Worm (Caenorhabditis elegans) whole organism, late embryonic: ENCODE measurements around the gene C06B3.6.

Source experiments
- ama-1 ChIP-seq: fragments of 150-350 bp; optimal IDR thresholded peaks from 2 replicates; lab custom pipeline; 2014
- ceh-22 ChIP-seq: sonication (generic microtip); optimal IDR thresholded peaks from 2 replicates; lab custom pipeline; 2017; ENCODE audit warnings: missing biosample characterization, missing genetic modification characterization
- ceh-9 ChIP-seq: sonication (generic microtip); optimal IDR thresholded peaks from 2 replicates; lab custom pipeline; 2016; ENCODE audit warnings: mild to moderate bottlenecking, missing genetic modification characterization, inconsistent platforms, missing compliant biosample characterization
- gmeb-2 ChIP-seq: sonication (generic microtip); optimal IDR thresholded peaks from 2 replicates; lab custom pipeline; 2016; ENCODE audit warnings: missing genetic modification characterization, inconsistent platforms, missing compliant biosample characterization
- hlh-15 ChIP-seq: sonication (generic microtip); optimal IDR thresholded peaks from 2 replicates; lab custom pipeline; 2016; ENCODE audit warnings: missing genetic modification characterization, missing compliant biosample characterization
- lin-11 ChIP-seq: fragments of 200-800 bp; sonication (Bioruptor generic); optimal IDR thresholded peaks from 2 replicates; lab custom pipeline; 2018; ENCODE audit warnings: mild to moderate bottlenecking, missing genetic modification characterization, missing compliant biosample characterization
- madf-2 ChIP-seq: sonication (generic microtip); optimal IDR thresholded peaks from 2 replicates; lab custom pipeline; 2017; ENCODE audit warnings: missing genetic modification characterization, missing compliant biosample characterization
- nhr-11 ChIP-seq: fragments of 150-350 bp; optimal IDR thresholded peaks from 2 replicates; lab custom pipeline; 2014; ENCODE audit warnings: missing biosample characterization, missing genetic modification characterization
- pqm-1 ChIP-seq: sonication (generic microtip); optimal IDR thresholded peaks from 2 replicates; lab custom pipeline; 2016; ENCODE audit warnings: missing genetic modification characterization, missing compliant biosample characterization
- pros-1 ChIP-seq: fragments of 150-350 bp; optimal IDR thresholded peaks from 2 replicates; lab custom pipeline; 2014; ENCODE audit warnings: missing biosample characterization, missing genetic modification reagents, missing genetic modification characterization

DNA sequence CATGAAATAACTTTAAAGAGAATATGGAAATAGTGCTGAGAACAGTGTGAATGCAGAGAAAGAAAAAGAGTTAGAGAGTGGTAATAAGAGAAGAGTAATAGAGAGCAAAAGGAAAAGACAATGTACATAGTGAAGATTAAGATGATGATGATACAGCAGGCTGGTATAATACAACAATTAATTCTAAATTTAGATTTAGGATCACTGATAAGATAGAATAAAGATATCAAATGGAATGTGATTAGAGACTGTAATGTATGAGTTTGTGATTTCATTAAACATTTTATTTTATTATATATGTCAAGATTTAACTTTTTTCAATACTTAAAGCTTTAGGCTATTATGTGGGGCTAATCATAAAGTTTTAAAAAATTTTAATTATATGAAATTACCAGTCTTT lies 44.4 kb upstream of the C06B3.6 start, which contains the start of gene R10D12.8:
- TF ChIP-seq ceh-9 (tag; lab: Kevin White, UChicago) (no peak), gmeb-2 (tag; lab: Kevin White, UChicago) (no peak), ceh-22 (tag; lab: Kevin White, UChicago) (no peak), lin-11 (tag; lab: Kevin White, UChicago) (no peak), hlh-15 (tag; lab: Kevin White, UChicago) (no peak), madf-2 (tag; lab: Kevin White, UChicago) (no peak), nhr-11 (tag; lab: Kevin White, UChicago) (no peak), ama-1 (lab: Kevin White, UChicago) (no peak), pros-1 (tag; lab: Kevin White, UChicago) (no peak), pqm-1 (tag; lab: Kevin White, UChicago) (no peak)
